Worm (Caenorhabditis elegans): ENCODE data around the gene clec-51.

The clec-51 gene

DNA sequence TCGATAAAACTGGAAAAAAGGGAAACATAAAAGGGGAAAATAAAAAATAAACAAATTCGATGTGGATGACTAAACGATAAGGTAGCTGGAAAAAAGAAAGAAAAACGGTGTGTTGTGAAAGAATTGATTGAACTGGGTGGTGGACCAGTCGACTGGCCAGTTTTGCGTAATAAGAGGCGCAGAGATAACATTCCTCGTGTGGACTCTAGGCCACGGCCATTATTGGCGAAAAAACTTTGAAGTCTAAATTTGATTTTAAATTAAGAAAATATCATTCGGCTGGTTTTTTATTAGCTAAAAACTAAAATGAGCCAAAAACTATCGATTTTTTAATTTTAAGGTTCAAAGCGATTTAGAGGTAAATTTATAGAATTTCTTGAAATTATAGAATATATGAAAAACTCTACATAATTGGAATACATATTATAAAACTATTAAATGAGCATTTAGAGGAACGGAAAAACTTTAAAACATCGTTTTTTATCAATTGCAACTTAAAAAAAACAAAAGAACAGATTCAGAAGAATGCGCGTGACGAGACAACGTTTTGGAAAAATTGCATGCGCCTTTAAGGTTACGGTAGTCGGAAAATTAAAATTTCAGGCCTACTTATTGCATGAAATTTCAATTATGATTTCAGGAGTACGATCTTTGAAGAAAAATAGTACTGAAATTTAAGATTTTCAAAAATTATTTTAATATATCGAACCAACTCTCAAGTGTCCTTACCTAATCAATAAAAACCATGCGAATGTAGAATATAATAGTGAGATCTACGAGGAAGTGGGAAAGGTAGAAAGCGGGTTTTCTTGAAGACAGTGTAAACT lies 41.9 kb upstream of the clec-51 start, which contains the start of gene hgrs-1:
TSS of gene hgrs-1 (minus strand) at position 777 of the 827 bp plus-strand sequence.
- TF ChIP-seq lsy-12 (tag; optimal IDR thresholded peaks at IDR 0.05) (no peak), elt-2 (tag; optimal IDR thresholded peaks at IDR 0.05) (peak; percentile 8), ceh-82 (tag; optimal IDR thresholded peaks at IDR 0.05) (no peak), hmg-11 (tag; optimal IDR thresholded peaks at IDR 0.05) (peak; percentile 62), tbx-2 (tag; optimal IDR thresholded peaks at IDR 0.05) (no peak), lin-39 (tag; optimal IDR thresholded peaks at IDR 0.05) (no peak), unc-39 (tag; optimal IDR thresholded peaks at IDR 0.05) (no peak), egl-5 (tag; optimal IDR thresholded peaks at IDR 0.05) (no peak), lin-15B (tag; optimal IDR thresholded peaks at IDR 0.05) (peak; percentile 38), nfya-1 (tag; optimal IDR thresholded peaks at IDR 0.05; ENCODE audit: insufficient read depth) (peak; percentile 76), nhr-77 (tag; optimal IDR thresholded peaks at IDR 0.05) (no peak), pqm-1 (tag; optimal IDR thresholded peaks at IDR 0.05) (no peak), mdl-1 (tag; optimal IDR thresholded peaks at IDR 0.05) (no peak), zag-1 (tag; optimal IDR thresholded peaks at IDR 0.05) (no peak), ceh-28 (tag; optimal IDR thresholded peaks at IDR 0.05) (peak; percentile 36), snpc-4 (tag; optimal IDR thresholded peaks at IDR 0.05) (peak; percentile 32), ztf-11 (tag; optimal IDR thresholded peaks at IDR 0.05) (no peak)

DNA sequence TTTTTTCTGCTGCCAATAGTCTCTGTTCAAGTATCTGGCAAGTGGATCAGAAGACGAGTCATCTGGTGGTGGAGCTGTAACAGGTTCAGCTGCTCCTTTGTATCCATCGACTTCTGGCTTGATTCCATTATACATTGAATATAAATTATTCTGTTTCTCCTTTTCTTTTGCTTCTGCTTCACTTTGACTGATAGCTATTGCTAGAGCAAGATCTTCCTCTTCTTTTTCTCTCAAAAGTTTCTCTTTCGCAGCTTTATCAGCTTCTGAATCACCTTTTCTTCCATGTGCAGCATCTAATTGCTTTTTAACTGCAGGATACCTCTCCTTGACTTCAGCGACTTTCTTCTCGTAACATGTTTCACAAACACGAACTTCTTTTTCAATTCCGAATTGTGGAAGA lies 40.0 kb upstream of the clec-51 start:
- TF ChIP-seq nhr-11 (tag; optimal IDR thresholded peaks at IDR 0.05) (no peak), lin-39 (tag; optimal IDR thresholded peaks at IDR 0.05) (no peak)

DNA sequence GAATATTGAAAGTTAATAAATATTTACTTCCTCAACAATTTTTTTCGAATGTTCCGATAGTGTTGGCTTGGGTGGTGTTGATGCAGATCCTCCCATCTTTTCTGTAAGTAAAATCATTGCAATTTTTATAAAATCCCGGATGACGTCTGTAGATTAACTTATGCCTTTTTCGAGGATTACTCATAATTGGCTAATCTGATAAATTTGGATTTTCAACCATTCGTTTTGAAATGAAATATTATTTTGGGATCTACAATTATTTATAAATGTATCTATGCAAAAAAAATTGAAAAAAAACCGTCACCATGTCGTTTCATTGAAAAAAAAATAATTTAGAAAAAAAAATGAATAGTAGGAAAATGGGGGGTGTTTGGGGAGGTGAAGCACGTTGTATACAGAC lies 37.5 kb upstream of the clec-51 start, which contains the start of gene glrx-22:
TSS of gene glrx-22 (minus strand) at position 101 of the 400 bp plus-strand sequence.
- TF ChIP-seq daf-12 (tag; optimal IDR thresholded peaks at IDR 0.05) (no peak), mml-1 (tag; optimal IDR thresholded peaks at IDR 0.05) (no peak), nhr-28 (tag; optimal IDR thresholded peaks at IDR 0.05) (no peak), nhr-11 (tag; optimal IDR thresholded peaks at IDR 0.05) (no peak), nhr-23 (tag; optimal IDR thresholded peaks at IDR 0.05) (no peak), nhr-237 (tag; optimal IDR thresholded peaks at IDR 0.05) (no peak), tbx-2 (tag; optimal IDR thresholded peaks at IDR 0.05) (no peak), zag-1 (tag; optimal IDR thresholded peaks at IDR 0.05) (no peak), aly-2 (tag; optimal IDR thresholded peaks at IDR 0.05) (no peak), sea-2 (GFP tag; optimal IDR thresholded peaks at IDR 0.05) (no peak), egl-5 (tag; optimal IDR thresholded peaks at IDR 0.05) (no peak), ztf-4 (tag; optimal IDR thresholded peaks at IDR 0.05) (no peak)

DNA sequence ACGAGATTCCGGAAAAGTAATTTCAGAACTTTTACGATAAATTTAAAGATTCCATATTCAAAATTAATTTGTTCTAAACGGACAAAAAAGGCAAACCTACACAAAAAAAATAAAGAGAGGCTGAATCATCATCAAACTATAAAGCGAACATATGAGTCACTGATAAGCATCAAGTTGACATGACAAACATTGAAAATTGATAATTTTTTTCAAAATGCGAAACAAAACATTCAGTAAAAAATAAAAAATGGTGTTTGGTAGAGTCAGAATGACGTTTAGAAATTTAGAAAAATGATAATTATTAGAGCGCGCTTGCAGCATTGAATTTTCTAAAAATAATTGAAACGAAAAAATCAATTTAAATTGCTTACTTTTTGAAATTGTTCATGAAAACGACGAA lies 36.2 kb upstream of the clec-51 start:
- TF ChIP-seq elt-2 (tag; optimal IDR thresholded peaks at IDR 0.05) (peak; percentile 77), nhr-67 (tag; optimal IDR thresholded peaks at IDR 0.05) (no peak), skn-1 (tag; optimal IDR thresholded peaks at IDR 0.05) (peak; percentile 27), unc-62 (GFP tag; optimal IDR thresholded peaks at IDR 0.05) (no peak), pqm-1 (tag; optimal IDR thresholded peaks at IDR 0.05) (peak; percentile 18), pha-4 (tag; optimal IDR thresholded peaks at IDR 0.05) (peak; percentile 66)

DNA sequence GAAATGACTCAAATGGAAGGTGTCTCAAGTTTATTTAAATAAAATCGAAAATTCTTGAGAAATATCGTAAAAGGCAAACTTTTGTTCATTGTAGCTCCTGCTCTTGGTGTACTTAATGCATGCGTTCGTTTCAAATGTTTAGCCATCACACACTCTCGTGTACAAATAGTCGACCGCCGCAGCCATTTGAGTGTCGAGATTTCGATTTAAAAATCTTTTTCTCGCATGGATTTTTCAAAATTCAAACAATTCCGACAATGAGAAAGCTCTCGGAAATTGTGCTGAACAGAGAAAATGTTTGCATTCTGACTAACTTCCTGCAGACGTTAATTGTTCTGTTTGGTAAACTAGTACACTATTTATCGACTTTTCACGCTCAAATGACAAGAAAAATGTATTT lies 35.7 kb upstream of the clec-51 start:
- no peak for TF ChIP-seq egl-27 (tag; optimal IDR thresholded peaks at IDR 0.05)
- no peak for TF ChIP-seq fos-1 (tag; optimal IDR thresholded peaks at IDR 0.05)
- no peak for TF ChIP-seq ama-1 (optimal IDR thresholded peaks at IDR 0.05)
- TF ChIP-seq fkh-10 (GFP tag; optimal IDR thresholded peaks at IDR 0.05), result no peak
- no peak for TF ChIP-seq jun-1 (tag; optimal IDR thresholded peaks at IDR 0.05)
- no peak for TF ChIP-seq nhr-43 (tag; optimal IDR thresholded peaks at IDR 0.05; ENCODE audit: poor library complexity, severe bottlenecking)
- TF ChIP-seq ceh-9 (tag; optimal IDR thresholded peaks at IDR 0.05), result no peak
- no peak for TF ChIP-seq lin-15B (tag; optimal IDR thresholded peaks at IDR 0.05)
- no peak for TF ChIP-seq eor-1 (tag; optimal IDR thresholded peaks at IDR 0.05)
- TF ChIP-seq ceh-82 (tag; optimal IDR thresholded peaks at IDR 0.05), result no peak
- no peak for TF ChIP-seq pha-4 (tag; optimal IDR thresholded peaks at IDR 0.05)
- TF ChIP-seq ZK546.5 (tag; optimal IDR thresholded peaks at IDR 0.05), result no peak
- TF ChIP-seq lsy-12 (tag; optimal IDR thresholded peaks at IDR 0.05), result no peak
- no peak for TF ChIP-seq skn-1 (tag; optimal IDR thresholded peaks at IDR 0.05)
